Fruit fly (Drosophila melanogaster): Measurements from ENCODE around the gene Gr64e.

The Gr64e gene

DNA sequence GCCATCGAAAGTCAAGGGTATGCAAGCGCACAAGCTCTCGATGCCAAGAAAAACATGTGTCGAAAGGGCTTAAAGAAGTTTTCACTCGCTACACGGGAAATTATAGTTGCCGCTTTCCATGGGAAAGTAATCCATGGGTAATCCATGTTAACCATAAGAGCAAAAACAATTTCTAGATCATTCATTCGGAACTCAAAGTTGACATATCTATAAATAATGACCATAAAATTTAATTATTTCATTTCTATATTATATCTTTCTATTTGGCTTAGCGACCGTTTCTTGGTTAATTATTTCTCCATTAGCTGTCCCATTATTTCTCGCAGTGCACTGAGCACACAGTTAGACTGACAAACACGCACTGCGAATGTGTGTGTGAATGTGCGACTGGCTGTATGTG, 31.2 kb upstream of the Gr64e start (continued):
- TF ChIP-seq Med (GFP tag) (no peak), zen (tag; optimal IDR thresholded peaks at IDR 0.05) (no peak), CG15269 (tag; optimal IDR thresholded peaks at IDR 0.05) (peak; percentile 61), CG10321 (GFP tag; IDR thresholded peaks at IDR 0.05) (no peak), crc (GFP tag; optimal IDR thresholded peaks at IDR 0.05) (no peak), CG2116 (GFP tag; optimal IDR thresholded peaks at IDR 0.05) (no peak), fd96Cb (tag; optimal IDR thresholded peaks at IDR 0.05) (no peak), row (GFP tag; IDR thresholded peaks at IDR 0.05) (peak; percentile 62), Hmr (GFP tag; optimal IDR thresholded peaks at IDR 0.05) (peak; percentile 64), zfh2 (GFP tag; optimal IDR thresholded peaks at IDR 0.05) (no peak), usp (GFP tag; optimal IDR thresholded peaks at IDR 0.05) (no peak), CG8924 (tag; optimal IDR thresholded peaks at IDR 0.05) (peak; percentile 42), tll (GFP tag; optimal IDR thresholded peaks at IDR 0.05) (no peak), Abd-B (GFP tag; optimal IDR thresholded peaks at IDR 0.05) (peak; percentile 16), al (GFP tag; IDR thresholded peaks at IDR 0.05) (no peak), CG14050 (GFP tag; IDR thresholded peaks at IDR 0.05) (no peak), Dp (GFP tag; optimal IDR thresholded peaks at IDR 0.05) (no peak), CG14860 (GFP tag; IDR thresholded peaks at IDR 0.05; ENCODE audit: partially characterized antibody) (no peak), pan (optimal IDR thresholded peaks at IDR 0.05) (no peak), pan (GFP tag; optimal IDR thresholded peaks at IDR 0.05 in 1 of 2, IDR thresholded peaks at IDR 0.05 in 1 of 2) (no peak), Dbx (GFP tag; IDR thresholded peaks at IDR 0.05) (no peak), CG17328 (GFP tag; IDR thresholded peaks at IDR 0.05) (no peak), bsh (GFP tag; optimal IDR thresholded peaks at IDR 0.05) (peak in 1 of 2 experiments; percentile 15), eyg (GFP tag; optimal IDR thresholded peaks at IDR 0.05) (no peak), Atf6 (GFP tag; IDR thresholded peaks at IDR 0.05) (no peak), CG9797 (GFP tag; optimal IDR thresholded peaks at IDR 0.05) (no peak), CG7357 (GFP tag; IDR thresholded peaks at IDR 0.05) (no peak), eve (GFP tag; optimal IDR thresholded peaks at IDR 0.05) (peak in 1 of 2 experiments; percentile 73), CG2202 (tag; optimal IDR thresholded peaks at IDR 0.05) (no peak), ERR (GFP tag; optimal IDR thresholded peaks at IDR 0.05) (no peak), kay (GFP tag; optimal IDR thresholded peaks at IDR 0.05) (no peak), CG9932 (GFP tag; IDR thresholded peaks at IDR 0.05) (peak; percentile 18; the same call in 1 of the 2 replicates), h (optimal IDR thresholded peaks at IDR 0.05) (no peak), CG9817 (tag; optimal IDR thresholded peaks at IDR 0.05) (no peak), CG14667 (GFP tag; IDR thresholded peaks at IDR 0.05) (no peak), sens (GFP tag) (no peak), wek (GFP tag; optimal IDR thresholded peaks at IDR 0.05) (no peak), ewg (GFP tag; optimal IDR thresholded peaks at IDR 0.05) (peak; percentile 26), Ravus (GFP tag; IDR thresholded peaks at IDR 0.05) (no peak), CoRest (tag; optimal IDR thresholded peaks at IDR 0.05) (peak; percentile 62), nerfin-2 (GFP tag; IDR thresholded peaks at IDR 0.05; ENCODE audit: partially characterized antibody) (no peak), aop (GFP tag; IDR thresholded peaks at IDR 0.05) (no peak), H15 (GFP tag; IDR thresholded peaks at IDR 0.05) (no peak), CG33557 (GFP tag; optimal IDR thresholded peaks at IDR 0.05) (no peak), CG31365 (tag; optimal IDR thresholded peaks at IDR 0.05) (no peak), fu2 (GFP tag; optimal IDR thresholded peaks at IDR 0.05) (no peak), CG7786 (GFP tag; optimal IDR thresholded peaks at IDR 0.05) (no peak), gro (GFP tag; optimal IDR thresholded peaks at IDR 0.05) (no peak), gem (tag; optimal IDR thresholded peaks at IDR 0.05) (peak; percentile 60), CG11560 (tag; IDR thresholded peaks at IDR 0.05) (no peak), sug (tag; optimal IDR thresholded peaks at IDR 0.05) (peak; percentile 60), CG30020 (tag; optimal IDR thresholded peaks at IDR 0.05) (no peak), Atf-2 (GFP tag; optimal IDR thresholded peaks at IDR 0.05) (no peak)

All from whole organism, embryonic.